Fruit fly (Drosophila melanogaster): Measurements from ENCODE around the gene ouib.

Gene ouib

DNA sequence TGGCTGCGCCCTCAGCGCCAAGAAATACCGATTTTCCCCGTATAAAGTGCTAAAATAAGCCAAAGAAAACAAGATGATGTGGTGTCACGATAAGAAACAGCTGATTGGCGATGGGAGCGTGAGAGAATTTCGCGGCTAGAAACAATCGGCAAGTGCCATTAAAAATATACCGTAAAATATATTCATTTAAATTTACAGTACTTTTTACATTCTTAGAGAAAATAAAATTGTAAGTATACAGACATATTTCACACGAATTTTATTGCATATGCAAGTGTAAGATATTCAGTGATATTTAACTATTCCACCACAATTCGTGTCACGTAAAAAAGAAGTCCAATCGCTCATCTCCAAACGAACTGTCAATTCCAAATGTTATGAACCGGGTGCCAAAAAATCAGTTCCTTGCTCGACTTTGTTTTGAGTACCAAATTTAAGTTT, 48.7 kb upstream of the ouib start, which contains the start of the genes Unc50, CG11755 and CG8043 (continued):
- peak; percentile 30 for TF ChIP-seq Dp (GFP tag; optimal IDR thresholded peaks at IDR 0.05)
- peak; percentile 70 for TF ChIP-seq ssp (GFP tag; IDR thresholded peaks at IDR 0.05)
- no peak for TF ChIP-seq crol (GFP tag; IDR thresholded peaks at IDR 0.05)
- TF ChIP-seq sug (tag; optimal IDR thresholded peaks at IDR 0.05) = peak; percentile 88
- peak; percentile 44 for TF ChIP-seq CG3838 (GFP tag; optimal IDR thresholded peaks at IDR 0.05)
- TF ChIP-seq Optix (GFP tag; IDR thresholded peaks at IDR 0.05) = peak; percentile 45; the same call in 1 of the 3 replicates
- peak; percentile 58 for TF ChIP-seq Lhr (GFP tag; optimal IDR thresholded peaks at IDR 0.05)
- TF ChIP-seq sob (GFP tag; IDR thresholded peaks at IDR 0.05) = peak; percentile 81
- TF ChIP-seq fu2 (GFP tag; optimal IDR thresholded peaks at IDR 0.05) = peak; percentile 44
- no peak for TF ChIP-seq ab (GFP tag; optimal IDR thresholded peaks at IDR 0.05)
- peak; percentile 50 for TF ChIP-seq CG9876 (GFP tag; optimal IDR thresholded peaks at IDR 0.05)
- no peak for TF ChIP-seq pita (GFP tag; optimal IDR thresholded peaks at IDR 0.05)
- peak; percentile 48 for TF ChIP-seq luna (GFP tag; optimal IDR thresholded peaks at IDR 0.05)
- no peak for TF ChIP-seq Nf-YA (GFP tag; IDR thresholded peaks at IDR 0.05)
- peak; percentile 66 for TF ChIP-seq CG13123 (GFP tag; optimal IDR thresholded peaks at IDR 0.05)
- TF ChIP-seq Doc3 (GFP tag; IDR thresholded peaks at IDR 0.05; ENCODE audit: partially characterized antibody) = peak; percentile 100
- TF ChIP-seq Rfx (GFP tag; IDR thresholded peaks at IDR 0.05) = peak; percentile 87
- TF ChIP-seq run (tag; optimal IDR thresholded peaks at IDR 0.05) = peak; percentile 26
- TF ChIP-seq Camta (GFP tag; optimal IDR thresholded peaks at IDR 0.05) = peak; percentile 60
- TF ChIP-seq onecut (GFP tag; IDR thresholded peaks at IDR 0.05) = peak; percentile 58
- TF ChIP-seq Hr78 (GFP tag; optimal IDR thresholded peaks at IDR 0.05) = peak in 1 of 2 experiments; percentile 28
- peak; percentile 72 for TF ChIP-seq Taf1 (GFP tag; IDR thresholded peaks at IDR 0.05)
- TF ChIP-seq org-1 (GFP tag; optimal IDR thresholded peaks at IDR 0.05) = no peak
- TF ChIP-seq CG4820 (GFP tag; optimal IDR thresholded peaks at IDR 0.05) = peak; percentile 57
- peak; percentile 22 for TF ChIP-seq CG12236 (GFP tag; optimal IDR thresholded peaks at IDR 0.05)
- TF ChIP-seq ci (GFP tag; IDR thresholded peaks at IDR 0.05) = no peak; the same call in 2 of the 3 replicates
- TF ChIP-seq CG33213 (GFP tag; optimal IDR thresholded peaks at IDR 0.05) = peak; percentile 59
- TF ChIP-seq chif (GFP tag; optimal IDR thresholded peaks at IDR 0.05) = peak; percentile 53 to 74
- no peak for TF ChIP-seq br (optimal IDR thresholded peaks at IDR 0.05)
- no peak for TF ChIP-seq CG10565 (GFP tag; optimal IDR thresholded peaks at IDR 0.05)
- TF ChIP-seq CoRest (tag; optimal IDR thresholded peaks at IDR 0.05) = peak; percentile 89
- TF ChIP-seq CG2712 (tag; optimal IDR thresholded peaks at IDR 0.05) = peak; percentile 85
- TF ChIP-seq grn (GFP tag; optimal IDR thresholded peaks at IDR 0.05) = peak; percentile 100
- peak; percentile 56 for TF ChIP-seq CG3995 (GFP tag; optimal IDR thresholded peaks at IDR 0.05)
- TF ChIP-seq schlank (tag; optimal IDR thresholded peaks at IDR 0.05) = peak; percentile 22
- peak; percentile 71 for TF ChIP-seq YL-1 (GFP tag; optimal IDR thresholded peaks at IDR 0.05)
- no peak for TF ChIP-seq tio (GFP tag; optimal IDR thresholded peaks at IDR 0.05)
- TF ChIP-seq ranshi (GFP tag; IDR thresholded peaks at IDR 0.05) = peak; percentile 62; the same call in 1 of the 2 replicates
- no peak for TF ChIP-seq sc (optimal IDR thresholded peaks at IDR 0.05)
- peak; percentile 29 for TF ChIP-seq sc (GFP tag; optimal IDR thresholded peaks at IDR 0.05)
- TF ChIP-seq CG15011 (GFP tag; optimal IDR thresholded peaks at IDR 0.05) = peak; percentile 53
- TF ChIP-seq CG3726 (GFP tag; IDR thresholded peaks at IDR 0.05) = no peak; the same call in 2 of the 3 replicates
- TF ChIP-seq gsb (GFP tag; IDR thresholded peaks at IDR 0.05) = no peak
- no peak for TF ChIP-seq sima (GFP tag; optimal IDR thresholded peaks at IDR 0.05)
